Fruit fly (Drosophila melanogaster) whole organism, embryonic: Measurements from ENCODE around the gene Antp.

Source experiments
- Atf-2 ChIP-seq: fragments of 200-800 bp; sonication (Bioruptor generic); optimal IDR thresholded peaks from 2 replicates; lab custom pipeline; 2016; ENCODE audit warnings: missing biosample characterization, missing genetic modification characterization
- Awh ChIP-seq: fragments of 200-800 bp; sonication (Bioruptor generic); IDR thresholded peaks from 2 replicates; pipeline ENCODE4, ENCODE4 v1.3.6; 2022; ENCODE audit warnings: missing biosample characterization, missing genetic modification characterization
- CG11093 ChIP-seq: fragments of 200-800 bp; sonication (Bioruptor generic); IDR thresholded peaks from 3 replicates; pipeline ENCODE4 v1.3.6; 2022; ENCODE audit warnings: missing biosample characterization, missing genetic modification characterization
- CG12219 ChIP-seq: fragments of 200-800 bp; sonication (Bioruptor generic); optimal IDR thresholded peaks from 3 replicates; lab custom pipeline; 2018; ENCODE audit warnings: missing biosample characterization, mild to moderate bottlenecking, missing genetic modification characterization
- CG13894 ChIP-seq: fragments of 200-800 bp; sonication (Bioruptor generic); optimal IDR thresholded peaks from 3 replicates; lab custom pipeline; 2018; ENCODE audit warnings: missing biosample characterization, mild to moderate bottlenecking, missing genetic modification characterization, moderate library complexity
- CG1832 ChIP-seq: fragments of 200-800 bp; sonication (Bioruptor generic); optimal IDR thresholded peaks from 2 replicates; lab custom pipeline; 2017; ENCODE audit warnings: missing biosample characterization, mild to moderate bottlenecking, missing genetic modification characterization, inconsistent platforms
- CG3163 ChIP-seq: fragments of 200-800 bp; sonication (Bioruptor generic); optimal IDR thresholded peaks from 3 replicates; lab custom pipeline; 2016; ENCODE audit warnings: missing biosample characterization, missing genetic modification characterization
- CG3281 ChIP-seq: fragments of 200-800 bp; sonication (Bioruptor generic); optimal IDR thresholded peaks from 3 replicates; lab custom pipeline; 2017; ENCODE audit warnings: missing biosample characterization, mild to moderate bottlenecking, missing genetic modification characterization
- CG33213 ChIP-seq: fragments of 200-800 bp; sonication (Bioruptor generic); optimal IDR thresholded peaks from 3 replicates; lab custom pipeline; 2016; ENCODE audit warnings: missing biosample characterization, missing genetic modification characterization
- CG4282 ChIP-seq: fragments of 200-800 bp; sonication (Bioruptor generic); optimal IDR thresholded peaks from 2 replicates; lab custom pipeline; 2016; ENCODE audit warnings: missing biosample characterization, missing genetic modification characterization
- CG4360 ChIP-seq: fragments of 200-800 bp; sonication (Bioruptor generic); IDR thresholded peaks from 2 replicates; pipeline ENCODE4 v1.3.6; 2022; ENCODE audit warnings: missing biosample characterization, missing genetic modification characterization
- CG4617 ChIP-seq: fragments of 200-800 bp; sonication (Bioruptor generic); optimal IDR thresholded peaks from 3 replicates; lab custom pipeline; 2016; ENCODE audit warnings: missing biosample characterization, missing genetic modification characterization, borderline replicate concordance
- CG4820 ChIP-seq: fragments of 200-800 bp; sonication (Bioruptor generic); optimal IDR thresholded peaks from 3 replicates; lab custom pipeline; 2016; ENCODE audit warnings: missing biosample characterization, missing genetic modification characterization
- CG6683 ChIP-seq: fragments of 200-800 bp; sonication (Bioruptor generic); optimal IDR thresholded peaks from 2 replicates; lab custom pipeline; 2017; ENCODE audit warnings: missing biosample characterization, mild to moderate bottlenecking, missing genetic modification characterization, missing genetic modification reagents
- CG6791 ChIP-seq: fragments of 200-800 bp; sonication (Bioruptor generic); IDR thresholded peaks from 3 replicates; pipeline ENCODE4 v1.3.6; 2022; ENCODE audit warnings: missing biosample characterization, missing genetic modification characterization; ENCODE audit not compliant: partially characterized antibody
- CG7556 ChIP-seq: fragments of 200-800 bp; sonication (Bioruptor generic); optimal IDR thresholded peaks from 2 replicates; lab custom pipeline; 2017; ENCODE audit warnings: missing biosample characterization, mild to moderate bottlenecking, missing genetic modification characterization
- CG7987 ChIP-seq: fragments of 200-800 bp; sonication (Bioruptor generic); optimal IDR thresholded peaks from 2 replicates; lab custom pipeline; 2018; ENCODE audit warnings: missing biosample characterization, mild to moderate bottlenecking, missing genetic modification characterization, moderate library complexity
- CG8944 ChIP-seq: fragments of 200-800 bp; sonication (Bioruptor generic); optimal IDR thresholded peaks from 3 replicates; lab custom pipeline; 2016; ENCODE audit warnings: missing biosample characterization, missing genetic modification characterization
- CrebB ChIP-seq: fragments of 200-800 bp; sonication (Bioruptor generic); optimal IDR thresholded peaks from 3 replicates; lab custom pipeline; 2018; ENCODE audit warnings: missing biosample characterization, mild to moderate bottlenecking, missing genetic modification characterization
- Doc3 ChIP-seq: fragments of 200-800 bp; sonication (Bioruptor generic); IDR thresholded peaks from 3 replicates; pipeline ENCODE4 v1.3.6; 2022; ENCODE audit warnings: missing biosample characterization, missing genetic modification characterization; ENCODE audit not compliant: partially characterized antibody
- Hr39 ChIP-seq: fragments of >200 bp; optimal IDR thresholded peaks from 2 replicates; lab custom pipeline; 2017
- Mad ChIP-seq: fragments of 200-800 bp; sonication (Bioruptor generic); optimal IDR thresholded peaks from 2 replicates; lab custom pipeline; 2016; ENCODE audit warnings: missing biosample characterization, missing genetic modification characterization
- Med ChIP-seq: fragments of 200-800 bp; sonication (Bioruptor generic); peaks from one replicate; lab custom pipeline; 2016; ENCODE audit warnings: missing biosample characterization, missing genetic modification characterization, mild to moderate bottlenecking, inconsistent platforms, moderate library complexity
- Nf-YC ChIP-seq: fragments of 200-800 bp; optimal IDR thresholded peaks from 3 replicates; lab custom pipeline; 2019; ENCODE audit warnings: missing biosample characterization, mild to moderate bottlenecking, missing genetic modification characterization, moderate library complexity
- Optix ChIP-seq: fragments of 200-800 bp; sonication (Bioruptor generic); IDR thresholded peaks from 3 replicates; pipeline ENCODE4 v1.3.6; 2022; ENCODE audit warnings: missing biosample characterization, missing genetic modification characterization
- PHDP ChIP-seq: fragments of 200-800 bp; sonication (Bioruptor generic); optimal IDR thresholded peaks from 3 replicates; lab custom pipeline; 2018; ENCODE audit warnings: missing biosample characterization, mild to moderate bottlenecking, missing genetic modification characterization, moderate library complexity
- Trl ChIP-seq, 3 experiments: fragments of >200 bp in 2 of 3; fragments of 200-800 bp in 1 of 3; sonication (Bioruptor generic) in 1 of 3; optimal IDR thresholded peaks; 2 replicates in 1 of 3; 3 replicates in 2 of 3; lab custom pipeline; 2016 to 2017; ENCODE audit warnings: missing biosample characterization in 1 of 3, missing genetic modification characterization in 1 of 3
- YL-1 ChIP-seq: fragments of 200-800 bp; sonication (Bioruptor generic); optimal IDR thresholded peaks from 3 replicates; lab custom pipeline; 2017; ENCODE audit warnings: missing biosample characterization, mild to moderate bottlenecking, missing genetic modification characterization
- abd-A ChIP-seq: fragments of 200-800 bp; sonication (Bioruptor generic); optimal IDR thresholded peaks from 3 replicates; lab custom pipeline; 2019; ENCODE audit warnings: missing biosample characterization, mild to moderate bottlenecking, missing genetic modification characterization, moderate library complexity
- bsh ChIP-seq, 2 experiments: fragments of 200-800 bp; sonication (Bioruptor generic); optimal IDR thresholded peaks; 2 replicates each; lab custom pipeline; 2017 to 2018; ENCODE audit warnings: mild to moderate bottlenecking in 2 of 2, missing biosample characterization in 2 of 2, missing genetic modification characterization in 2 of 2, moderate library complexity in 1 of 2
- cad ChIP-seq: fragments of >200 bp; optimal IDR thresholded peaks from 2 replicates; lab custom pipeline; 2017; ENCODE audit warnings: missing biosample characterization, missing genetic modification characterization
- corto ChIP-seq: fragments of 200-800 bp; sonication (Bioruptor generic); optimal IDR thresholded peaks from 2 replicates; lab custom pipeline; 2016; ENCODE audit warnings: missing biosample characterization, mild to moderate bottlenecking, missing genetic modification characterization, moderate library complexity
- crol ChIP-seq: fragments of 200-800 bp; sonication (Bioruptor generic); IDR thresholded peaks from 2 replicates; pipeline ENCODE4 v1.3.6; 2022; ENCODE audit warnings: missing biosample characterization, missing genetic modification characterization
- eve ChIP-seq, 2 experiments: fragments of >200 bp; optimal IDR thresholded peaks; 2 replicates each; lab custom pipeline; 2017; ENCODE audit warnings: missing biosample characterization in 2 of 2, missing genetic modification characterization in 2 of 2
- gce ChIP-seq: fragments of 200-800 bp; sonication (Bioruptor generic); IDR thresholded peaks from 3 replicates; pipeline ENCODE4 v1.3.6; 2022; ENCODE audit warnings: missing biosample characterization, missing genetic modification characterization
- gcm ChIP-seq: fragments of 200-800 bp; sonication (Bioruptor generic); optimal IDR thresholded peaks from 2 replicates; lab custom pipeline; 2019; ENCODE audit warnings: missing biosample characterization, mild to moderate bottlenecking, missing genetic modification characterization, moderate library complexity
- gfzf ChIP-seq: fragments of 200-800 bp; sonication (Bioruptor generic); optimal IDR thresholded peaks from 2 replicates; lab custom pipeline; 2016; ENCODE audit warnings: missing biosample characterization, mild to moderate bottlenecking, missing genetic modification characterization, moderate library complexity
- gsb-n ChIP-seq: fragments of 200-800 bp; sonication (Bioruptor generic); optimal IDR thresholded peaks from 3 replicates; lab custom pipeline; 2018; ENCODE audit warnings: missing biosample characterization, mild to moderate bottlenecking, missing genetic modification characterization
- kay ChIP-seq: fragments of 200-800 bp; sonication (Bioruptor generic); optimal IDR thresholded peaks from 2 replicates; lab custom pipeline; 2016; ENCODE audit warnings: missing biosample characterization, missing genetic modification characterization
- pros ChIP-seq: fragments of 200-800 bp; sonication (Bioruptor generic); optimal IDR thresholded peaks from 3 replicates; lab custom pipeline; 2019; ENCODE audit warnings: missing biosample characterization, mild to moderate bottlenecking, missing genetic modification characterization, moderate library complexity
- repo ChIP-seq: fragments of 200-800 bp; sonication (Bioruptor generic); optimal IDR thresholded peaks from 2 replicates; lab custom pipeline; 2016; ENCODE audit warnings: missing biosample characterization, missing genetic modification characterization
- run ChIP-seq: fragments of 200-800 bp; sonication (Bioruptor generic); optimal IDR thresholded peaks from 3 replicates; lab custom pipeline; 2018; ENCODE audit warnings: missing biosample characterization, mild to moderate bottlenecking, missing genetic modification characterization
- sens ChIP-seq: fragments of 200-800 bp; sonication (Bioruptor generic); peaks from one replicate; lab custom pipeline; 2016; ENCODE audit warnings: missing biosample characterization, missing genetic modification characterization
- sqz ChIP-seq: fragments of 200-800 bp; sonication (Bioruptor generic); optimal IDR thresholded peaks from 3 replicates; lab custom pipeline; 2018; ENCODE audit warnings: missing biosample characterization, mild to moderate bottlenecking, missing genetic modification characterization
- tgo ChIP-seq: fragments of 200-800 bp; sonication (Bioruptor generic); IDR thresholded peaks from 3 replicates; pipeline ENCODE4 v1.3.6; 2022; ENCODE audit warnings: missing biosample characterization, missing genetic modification characterization
- trem ChIP-seq: fragments of 200-800 bp; optimal IDR thresholded peaks from 3 replicates; lab custom pipeline; 2019; ENCODE audit warnings: missing biosample characterization, mild to moderate bottlenecking, missing genetic modification characterization, moderate library complexity
- vvl ChIP-seq: fragments of 200-800 bp; sonication (Bioruptor generic); IDR thresholded peaks from 2 replicates; pipeline ENCODE4 v1.3.6; 2022; ENCODE audit warnings: missing biosample characterization, missing genetic modification characterization

Gene Antp

dm6 chr3R:6960777-6961176 is 38.3 kb downstream of the Antp start (continued):
- TF ChIP-seq run (tag; lab: Kevin White, UChicago) (no peak), bsh (GFP tag; optimal IDR thresholded peaks at IDR 0.05; lab: Kevin White, UChicago) (no peak), PHDP (tag; lab: Kevin White, UChicago) (no peak), tgo (GFP tag; lab: Robert Waterston, UW) (no peak), Hr39 (peak; percentile 66), Trl (optimal IDR thresholded peaks at IDR 0.05; lab: Kevin White, UChicago) (peak in 1 of 2 experiments; percentile 1), Trl (GFP tag; optimal IDR thresholded peaks at IDR 0.05; lab: Kevin White, UChicago) (no peak), CG6683 (GFP tag; lab: Kevin White, UChicago) (no peak), sens (GFP tag; lab: Kevin White, UChicago) (no peak), CG6791 (GFP tag; lab: Robert Waterston, UW) (no peak), crol (GFP tag; lab: Robert Waterston, UW) (peak; percentile 75), CG3281 (GFP tag; lab: Kevin White, UChicago) (no peak), CG7556 (GFP tag; lab: Kevin White, UChicago) (no peak), Optix (0 out of 3 replicates have a peak, but pooled peaks have one; percentile 24)

- TF ChIP-seq CG7987 (GFP tag; lab: Kevin White, UChicago) (no peak), CG3163 (GFP tag; lab: Kevin White, UChicago) (peak; percentile 77), Trl (optimal IDR thresholded peaks at IDR 0.05; lab: Kevin White, UChicago) (peak; percentile 18 to 57), Trl (GFP tag; optimal IDR thresholded peaks at IDR 0.05; lab: Kevin White, UChicago) (no peak), CG12219 (GFP tag; lab: Kevin White, UChicago) (no peak), gcm (GFP tag; lab: Kevin White, UChicago) (peak; percentile 3), abd-A (peak; percentile 92), eve (GFP tag; optimal IDR thresholded peaks at IDR 0.05; lab: Kevin White, UChicago) (no peak)
These were observed 40.6 kb downstream of the Antp start, which contains the start of gene CG46458 for dm6 chr3R:6958320-6958840. Gene CG46458 (minus strand): TSS chr3R:6958370.

DNA sequence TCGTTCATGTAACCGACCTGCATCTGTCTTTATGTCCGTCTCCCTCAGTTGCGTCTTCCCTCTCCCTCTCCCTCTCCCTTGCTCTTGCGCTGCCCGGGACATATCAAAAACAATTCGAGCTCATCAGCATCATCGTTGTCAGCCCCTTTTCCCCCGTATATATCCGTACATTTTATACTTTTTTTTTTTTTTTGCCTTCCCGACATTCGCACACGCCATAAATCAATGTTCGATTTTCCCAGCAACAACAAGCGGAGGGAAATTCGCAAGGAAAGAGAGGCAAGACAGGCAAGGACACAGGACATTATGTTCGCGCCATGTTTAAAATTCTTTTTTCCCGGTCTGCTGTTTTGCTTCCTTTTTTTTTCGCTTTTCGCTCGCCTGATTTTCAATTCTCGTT is 42.3 kb downstream of the Antp start:
- TF ChIP-seq CG4282 (GFP tag; lab: Kevin White, UChicago) (no peak), Nf-YC (no peak), trem (tag; lab: Kevin White, UChicago) (no peak), sens (GFP tag; lab: Kevin White, UChicago) (peak; percentile 18), corto (GFP tag; lab: Kevin White, UChicago) (no peak), CG4617 (GFP tag; lab: Kevin White, UChicago) (no peak), gce (no peak), gcm (GFP tag; lab: Kevin White, UChicago) (peak; percentile 73), CG33213 (GFP tag; lab: Kevin White, UChicago) (no peak), gfzf (no peak), CrebB (tag; lab: Kevin White, UChicago) (no peak), sqz (GFP tag; lab: Kevin White, UChicago) (peak; percentile 46), Med (GFP tag; lab: Kevin White, UChicago) (no peak), YL-1 (GFP tag; lab: Kevin White, UChicago) (no peak), CG11093 (GFP tag; lab: Robert Waterston, UW) (no peak), CG4820 (GFP tag; lab: Kevin White, UChicago) (no peak), CG8944 (GFP tag; lab: Kevin White, UChicago) (no peak), cad (GFP tag; lab: Kevin White, UChicago) (peak; percentile 71), vvl (GFP tag; lab: Robert Waterston, UW) (no peak), repo (GFP tag; lab: Kevin White, UChicago) (no peak), Doc3 (GFP tag; lab: Robert Waterston, UW) (no peak), CG13894 (tag; lab: Kevin White, UChicago) (no peak), Mad (GFP tag; lab: Kevin White, UChicago) (no peak), CG1832 (GFP tag; lab: Kevin White, UChicago) (peak; percentile 34), gsb-n (tag; lab: Kevin White, UChicago) (no peak), kay (GFP tag; lab: Kevin White, UChicago) (no peak), pros (GFP tag; lab: Kevin White, UChicago) (peak; percentile 60), Awh (GFP tag; lab: Robert Waterston, UW) (no peak), Atf-2 (GFP tag; lab: Kevin White, UChicago) (no peak), CG4360 (GFP tag; lab: Robert Waterston, UW) (peak; percentile 70)
